Worm (Caenorhabditis elegans) whole organism, L4/young adult: Measurements from ENCODE around the gene hpo-18.

ENCODE experiments used
- W03F9.2 ChIP-seq: fragments of 150-350 bp; optimal IDR thresholded peaks from 2 replicates; lab custom pipeline; 2014; ENCODE audit warnings: missing biosample characterization, missing genetic modification characterization
- dao-5 ChIP-seq: sonication (generic microtip); optimal IDR thresholded peaks from 2 replicates; lab custom pipeline; 2016; ENCODE audit warnings: missing genotype, missing genetic modification characterization, moderate library complexity, missing compliant biosample characterization

ce11 chrV:4387402-4387801, 41.2 kb upstream of the hpo-18 start, which contains the start of gene F13A2.9:
- no peak for TF ChIP-seq W03F9.2 (tag; lab: Kevin White, UChicago)
- no peak for TF ChIP-seq dao-5 (tag; lab: Kevin White, UChicago)
